Fruit fly (Drosophila melanogaster): ENCODE results near the gene eEF2.

Gene eEF2

dm6 chr2L:21681322-21682268 is at the start of gene eEF2 (continued):
- TF ChIP-seq Sox15 (GFP tag; optimal IDR thresholded peaks at IDR 0.05) (no peak), dsx (GFP tag; optimal IDR thresholded peaks at IDR 0.05; ENCODE audit: poor library complexity, severe bottlenecking) (peak; percentile 47), Eip75B (GFP tag; optimal IDR thresholded peaks at IDR 0.05) (peak; percentile 62), CG6163 (GFP tag; IDR thresholded peaks at IDR 0.05) (no peak; the same call in 2 of the 3 replicates), CG3032 (tag; optimal IDR thresholded peaks at IDR 0.05) (peak; percentile 47), Eip78C (GFP tag) (peak; percentile 85), Blimp-1 (GFP tag; optimal IDR thresholded peaks at IDR 0.05) (peak; percentile 49), CG32006 (GFP tag; optimal IDR thresholded peaks at IDR 0.05) (peak; percentile 8), net (GFP tag; optimal IDR thresholded peaks at IDR 0.05) (peak; percentile 77), ss (GFP tag; optimal IDR thresholded peaks at IDR 0.05) (peak; percentile 77 to 85)

- no peak for TF ChIP-seq CG10631 (GFP tag; optimal IDR thresholded peaks at IDR 0.05)
- no peak for TF ChIP-seq lz (GFP tag; optimal IDR thresholded peaks at IDR 0.05)
- no peak for TF ChIP-seq Blimp-1 (GFP tag; optimal IDR thresholded peaks at IDR 0.05)
- no peak for TF ChIP-seq achi (GFP tag; optimal IDR thresholded peaks at IDR 0.05)
- TF ChIP-seq dsx (GFP tag; optimal IDR thresholded peaks at IDR 0.05; ENCODE audit: poor library complexity, severe bottlenecking), result no peak
- TF ChIP-seq OdsH (GFP tag; optimal IDR thresholded peaks at IDR 0.05), result no peak
- no peak for TF ChIP-seq Ets21C (GFP tag; optimal IDR thresholded peaks at IDR 0.05)
- no peak for TF ChIP-seq topi (GFP tag; optimal IDR thresholded peaks at IDR 0.05)
- no peak for TF ChIP-seq CG11762 (GFP tag; optimal IDR thresholded peaks at IDR 0.05; ENCODE audit: insufficient read depth)
- TF ChIP-seq net (GFP tag; optimal IDR thresholded peaks at IDR 0.05), result no peak
- TF ChIP-seq pdm3 (GFP tag; optimal IDR thresholded peaks at IDR 0.05), result no peak
- no peak for TF ChIP-seq Sox15 (GFP tag; optimal IDR thresholded peaks at IDR 0.05)
- no peak for TF ChIP-seq Eip75B (GFP tag; optimal IDR thresholded peaks at IDR 0.05)
- no peak for TF ChIP-seq CG7368 (GFP tag; optimal IDR thresholded peaks at IDR 0.05)
- TF ChIP-seq Eip93F (GFP tag; optimal IDR thresholded peaks at IDR 0.05), result no peak
- no peak for TF ChIP-seq cyc (GFP tag; optimal IDR thresholded peaks at IDR 0.05)
- TF ChIP-seq CG11294 (GFP tag; IDR thresholded peaks at IDR 0.05), result no peak
- TF ChIP-seq CG1621 (tag; optimal IDR thresholded peaks at IDR 0.05), result no peak
- TF ChIP-seq dac (GFP tag; optimal IDR thresholded peaks at IDR 0.05), result no peak
Observed at dm6 chr2L:21726097-21726496, 44.1 kb upstream of the eEF2 start.

- TF ChIP-seq Hr39 (GFP tag; optimal IDR thresholded peaks at IDR 0.05) (no peak), eg (GFP tag; IDR thresholded peaks at IDR 0.05) (no peak), CG32006 (GFP tag; optimal IDR thresholded peaks at IDR 0.05) (no peak)
Observed at dm6 chr2L:21689368-21689767, 7.4 kb upstream of the eEF2 start.

dm6 chr2L:21683768-21684225 is 1.8 kb upstream of the eEF2 start, which contains the start of gene nolo:
TSS of gene nolo (plus strand) at chr2L:21684106.
- no peak for TF ChIP-seq Eip75B (GFP tag; optimal IDR thresholded peaks at IDR 0.05)
- TF ChIP-seq CG6276 (GFP tag; optimal IDR thresholded peaks at IDR 0.05), result peak; percentile 87

- peak; percentile 3 for TF ChIP-seq Hr4 (GFP tag; optimal IDR thresholded peaks at IDR 0.05)
- TF ChIP-seq cyc (GFP tag; optimal IDR thresholded peaks at IDR 0.05), result no peak
Observed at dm6 chr2L:21683053-21683767, 1.2 kb upstream of the eEF2 start.

Data from whole organism, prepupa.